Worm (Caenorhabditis elegans): ENCODE measurements around the gene aip-1.

aip-1 gene

DNA sequence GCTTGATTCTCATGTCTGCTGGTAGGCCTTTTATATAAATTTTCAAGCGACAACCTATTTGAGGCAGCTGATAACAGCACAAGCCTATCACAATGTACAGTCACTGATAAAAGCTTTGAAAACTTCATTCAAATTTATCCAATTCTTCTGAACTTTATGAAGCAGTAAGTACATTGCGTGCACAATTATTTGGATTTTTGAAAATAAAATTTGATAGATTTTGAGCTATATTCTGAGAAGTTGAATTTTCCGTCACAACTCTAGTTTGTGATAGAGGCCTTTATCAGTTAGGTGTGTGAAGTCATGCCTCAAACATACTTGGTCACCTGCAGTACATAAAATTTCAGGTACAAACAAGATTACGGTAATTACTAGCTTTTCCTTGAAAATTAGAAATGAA is 6.5 kb downstream of the aip-1 start, which contains the start of the genes mtl-2 and T08G5.1:
mtl-2 (minus strand) TSS at position 34 of the 400 bp plus-strand sequence.
T08G5.1 (plus strand) TSS at position 127 of the 400 bp plus-strand sequence.
- TF ChIP-seq efl-1 (optimal IDR thresholded peaks at IDR 0.05) (no peak), efl-1 (GFP tag; optimal IDR thresholded peaks at IDR 0.05 in 1 of 2) (peak in 1 of 2 experiments; percentile 68), elt-2 (tag; optimal IDR thresholded peaks at IDR 0.05) (peak; percentile 61), zip-4 (GFP tag; optimal IDR thresholded peaks at IDR 0.05) (no peak)

DNA sequence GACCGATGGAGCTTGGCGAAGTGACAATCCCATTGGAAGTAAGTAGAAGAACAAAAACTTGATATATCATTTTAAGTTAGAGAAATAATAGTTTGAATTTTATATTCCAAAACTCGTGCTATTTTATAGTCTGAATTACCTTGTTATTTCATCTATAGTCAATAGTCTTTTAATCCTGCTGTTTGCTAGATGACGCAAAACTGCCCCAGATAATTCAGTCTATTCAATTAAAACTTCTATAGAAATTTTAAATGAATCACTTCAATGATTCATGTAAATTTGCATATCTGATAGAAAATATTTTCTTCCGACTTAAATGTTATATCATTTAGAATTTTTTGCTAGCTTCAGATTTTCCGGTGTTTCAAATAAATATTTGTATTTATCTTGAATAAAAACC is 10.9 kb downstream of the aip-1 start, which contains the start of gene T08G5.15:
T08G5.15 (minus strand) TSS at position 101 of the 400 bp plus-strand sequence.
- TF ChIP-seq alr-1 (tag; optimal IDR thresholded peaks at IDR 0.05; ENCODE audit: borderline replicate concordance) (no peak), sox-4 (tag; optimal IDR thresholded peaks at IDR 0.05) (peak; percentile 21)

- no peak for TF ChIP-seq nhr-76 (tag; optimal IDR thresholded peaks at IDR 0.05)
- TF ChIP-seq nhr-28 (tag; optimal IDR thresholded peaks at IDR 0.05): no peak
- TF ChIP-seq Y116A8C.19 (tag; optimal IDR thresholded peaks at IDR 0.05; ENCODE audit: borderline replicate concordance): no peak
- TF ChIP-seq ztf-4 (tag; optimal IDR thresholded peaks at IDR 0.05): no peak
- TF ChIP-seq mef-2 (tag; optimal IDR thresholded peaks at IDR 0.05): no peak
- no peak for TF ChIP-seq fkh-8 (tag; optimal IDR thresholded peaks at IDR 0.05)
- TF ChIP-seq zip-4 (GFP tag; optimal IDR thresholded peaks at IDR 0.05): no peak
- no peak for TF ChIP-seq nhr-12 (tag; optimal IDR thresholded peaks at IDR 0.05)
- no peak for TF ChIP-seq lin-13 (GFP tag; optimal IDR thresholded peaks at IDR 0.05)
- no peak for TF ChIP-seq aly-2 (tag; optimal IDR thresholded peaks at IDR 0.05)
Observed at ce11 chrV:14026194-14026593, 14.1 kb downstream of the aip-1 start, which contains the start of gene T08G5.2. Gene T08G5.2, minus strand, starts transcription at chrV:14026294.

ce11 chrV:14027384-14027783 is 15.3 kb downstream of the aip-1 start, which contains the start of gene T08G5.3:
Gene T08G5.3, minus strand, starts transcription at chrV:14027484.
- TF ChIP-seq sup-37 (GFP tag; optimal IDR thresholded peaks at IDR 0.05) (no peak), lin-39 (tag; optimal IDR thresholded peaks at IDR 0.05) (no peak), efl-1 (optimal IDR thresholded peaks at IDR 0.05) (no peak), efl-1 (GFP tag; optimal IDR thresholded peaks at IDR 0.05 in 1 of 2) (no peak), aly-2 (tag; optimal IDR thresholded peaks at IDR 0.05) (no peak), fkh-10 (GFP tag; optimal IDR thresholded peaks at IDR 0.05) (no peak), ceh-88 (GFP tag; IDR thresholded peaks at IDR 0.05) (no peak), F16B12.6 (tag; optimal IDR thresholded peaks at IDR 0.05) (no peak), nhr-11 (tag; optimal IDR thresholded peaks at IDR 0.05) (no peak), mep-1 (tag; optimal IDR thresholded peaks at IDR 0.05) (no peak), nhr-90 (tag; optimal IDR thresholded peaks at IDR 0.05; ENCODE audit: poor library complexity) (no peak), lin-15B (tag; optimal IDR thresholded peaks at IDR 0.05) (no peak)

DNA sequence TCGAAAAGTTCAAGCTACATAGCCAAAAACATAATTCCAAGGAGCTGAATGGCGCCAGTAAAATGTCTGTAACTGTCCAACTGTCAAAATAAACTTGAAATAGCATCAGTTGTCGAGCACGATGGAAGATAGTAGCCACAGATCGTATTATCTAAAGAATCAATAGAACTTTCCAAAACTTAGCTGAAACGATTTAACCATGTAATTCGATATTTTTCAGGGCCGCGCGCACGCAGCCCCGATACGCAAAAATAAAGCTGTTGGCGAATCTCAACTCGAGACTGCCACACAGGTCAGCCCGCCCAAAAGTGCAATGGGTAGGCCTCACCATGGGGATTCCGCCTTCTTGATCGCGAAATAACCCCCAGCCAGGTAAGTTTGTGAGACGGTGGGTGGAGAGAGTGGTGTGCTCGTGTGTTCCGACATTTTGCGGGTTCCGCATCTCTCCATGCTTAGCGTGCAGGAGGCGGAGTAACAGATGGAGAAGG is 16.2 kb downstream of the aip-1 start:
- TF ChIP-seq isw-1 (GFP tag; IDR thresholded peaks at IDR 0.05): peak; percentile 22; the same call in 1 of the 2 replicates
- TF ChIP-seq nhr-71 (tag; optimal IDR thresholded peaks at IDR 0.05): peak; percentile 84
- TF ChIP-seq dpl-1 (GFP tag; optimal IDR thresholded peaks at IDR 0.05): no peak
- no peak for TF ChIP-seq pqm-1 (tag; optimal IDR thresholded peaks at IDR 0.05)
- peak; percentile 9 for TF ChIP-seq tbx-2 (tag; optimal IDR thresholded peaks at IDR 0.05)
- TF ChIP-seq aly-2 (tag; optimal IDR thresholded peaks at IDR 0.05): peak; percentile 18
- no peak for TF ChIP-seq blmp-1 (tag; optimal IDR thresholded peaks at IDR 0.05)
- 0 out of 2 replicates have a peak, but pooled peaks have one; percentile 35 for TF ChIP-seq ceh-88 (GFP tag; IDR thresholded peaks at IDR 0.05)
- peak; percentile 10 to 48 for TF ChIP-seq efl-1 (optimal IDR thresholded peaks at IDR 0.05)
- peak in 1 of 2 experiments; percentile 92 for TF ChIP-seq efl-1 (GFP tag; optimal IDR thresholded peaks at IDR 0.05 in 1 of 2)
- no peak for TF ChIP-seq nhr-12 (tag; optimal IDR thresholded peaks at IDR 0.05)
- TF ChIP-seq lin-39 (tag; optimal IDR thresholded peaks at IDR 0.05): peak; percentile 53
- TF ChIP-seq elt-2 (tag; optimal IDR thresholded peaks at IDR 0.05): peak; percentile 84
- peak; percentile 80 for TF ChIP-seq nhr-47 (tag; optimal IDR thresholded peaks at IDR 0.05)
- peak; percentile 72 for TF ChIP-seq grh-1 (GFP tag; IDR thresholded peaks at IDR 0.05)
- no peak for TF ChIP-seq hlh-17 (GFP tag; optimal IDR thresholded peaks at IDR 0.05; ENCODE audit: borderline replicate concordance)
- peak; percentile 9 for TF ChIP-seq sup-37 (GFP tag; optimal IDR thresholded peaks at IDR 0.05)
- peak; percentile 87 for TF ChIP-seq nhr-90 (tag; optimal IDR thresholded peaks at IDR 0.05; ENCODE audit: poor library complexity)
- peak; percentile 38 for TF ChIP-seq hpl-2 (GFP tag; optimal IDR thresholded peaks at IDR 0.05)
- TF ChIP-seq tlp-1 (tag; optimal IDR thresholded peaks at IDR 0.05): no peak
- peak; percentile 59 for TF ChIP-seq swsn-7 (tag; optimal IDR thresholded peaks at IDR 0.05)
- peak; percentile 59 for TF ChIP-seq snu-23 (GFP tag; optimal IDR thresholded peaks at IDR 0.05)
- TF ChIP-seq skn-1 (tag; optimal IDR thresholded peaks at IDR 0.05): no peak
- peak; percentile 86 for TF ChIP-seq nhr-85 (tag)
- TF ChIP-seq zip-4 (GFP tag; optimal IDR thresholded peaks at IDR 0.05): peak; percentile 33
- no peak for TF ChIP-seq unc-130 (tag; optimal IDR thresholded peaks at IDR 0.05)
- peak; percentile 79 for TF ChIP-seq nhr-19 (GFP tag; conservative IDR thresholded peaks at IDR 0.05)
- TF ChIP-seq nhr-20 (tag; optimal IDR thresholded peaks at IDR 0.05): peak; percentile 69
- peak; percentile 29 for TF ChIP-seq irx-1 (tag; optimal IDR thresholded peaks at IDR 0.05)

All from whole organism, L1 larva.